Fruit fly (Drosophila melanogaster) whole organism, wandering third instar larva: ENCODE results near the gene CG43339.

Experiments
- Rel ChIP-seq, 2 experiments: fragments of 200-800 bp; sonication (Bioruptor generic) in 1 of 2; optimal IDR thresholded peaks; 2 replicates in 1 of 2; 3 replicates in 1 of 2; lab custom pipeline; 2016 to 2019; ENCODE audit warnings: mild to moderate bottlenecking in 2 of 2, missing biosample characterization in 2 of 2, missing genetic modification characterization in 2 of 2, moderate library complexity in 1 of 2
- Sp1 ChIP-seq: fragments of 200-800 bp; sonication (Bioruptor generic); optimal IDR thresholded peaks from 3 replicates; lab custom pipeline; 2019; ENCODE audit warnings: missing biosample characterization, mild to moderate bottlenecking, missing genetic modification characterization, moderate library complexity
- lola ChIP-seq: fragments of >200 bp; optimal IDR thresholded peaks from 2 replicates; lab custom pipeline; 2017; ENCODE audit warnings: missing biosample characterization, missing genetic modification characterization
- pan ChIP-seq: fragments of >200 bp; optimal IDR thresholded peaks from 2 replicates; lab custom pipeline; 2017
- psq ChIP-seq: fragments of 200-800 bp; sonication (Bioruptor generic); optimal IDR thresholded peaks from 3 replicates; lab custom pipeline; 2017; ENCODE audit warnings: missing biosample characterization, mild to moderate bottlenecking, missing genetic modification characterization, moderate library complexity
- usp ChIP-seq: fragments of >200 bp; optimal IDR thresholded peaks from 2 replicates; lab custom pipeline; 2017; ENCODE audit warnings: missing biosample characterization, missing genetic modification characterization

DNA sequence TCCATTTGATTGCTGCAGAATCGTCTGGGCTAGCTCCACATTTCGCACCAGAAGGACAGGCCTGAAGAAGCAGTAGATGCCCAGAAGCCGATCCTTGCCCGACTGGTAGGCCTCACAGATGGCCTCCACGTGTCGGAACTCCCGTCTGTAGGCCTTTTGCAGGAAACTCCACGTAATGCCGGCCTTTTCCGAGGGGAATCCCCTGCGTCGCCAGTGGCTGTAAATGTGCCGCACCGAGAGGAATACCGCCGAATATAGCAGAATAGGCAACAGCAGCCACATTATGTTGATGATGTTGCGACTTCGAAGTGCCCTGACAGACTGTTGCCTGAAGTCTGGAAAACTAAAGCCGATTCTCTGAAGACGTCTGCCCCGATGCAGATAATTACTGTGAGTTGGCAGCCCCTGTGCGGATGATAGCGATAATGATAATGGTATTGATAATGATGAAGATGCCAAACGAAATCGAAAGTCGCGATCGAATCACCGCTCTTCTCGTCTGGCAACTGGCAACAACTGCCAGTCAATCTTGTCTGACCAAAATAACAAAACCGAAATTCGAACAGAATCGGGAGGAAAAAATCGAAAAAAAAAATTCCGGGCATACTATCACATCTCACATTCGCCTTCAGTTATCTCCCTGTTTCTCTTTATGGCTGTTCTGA, 20.3 kb downstream of the CG43339 start, which contains the start of gene Cyp310a1:
- TF ChIP-seq pan (lab: Kevin White, UChicago) (no peak), psq (GFP tag; lab: Kevin White, UChicago) (no peak), Rel (GFP tag; optimal IDR thresholded peaks at IDR 0.05; lab: Kevin White, UChicago) (no peak), Rel (tag; optimal IDR thresholded peaks at IDR 0.05; lab: Kevin White, UChicago) (peak; percentile 83), usp (GFP tag; lab: Kevin White, UChicago) (no peak), Sp1 (no peak), lola (GFP tag; lab: Kevin White, UChicago) (no peak)
